Fruit fly (Drosophila melanogaster): Measurements from ENCODE around the gene PGRP-LA.
A peak's percentile ranks its signal among the peaks of the same experiment; 100 is the strongest.

DNA sequence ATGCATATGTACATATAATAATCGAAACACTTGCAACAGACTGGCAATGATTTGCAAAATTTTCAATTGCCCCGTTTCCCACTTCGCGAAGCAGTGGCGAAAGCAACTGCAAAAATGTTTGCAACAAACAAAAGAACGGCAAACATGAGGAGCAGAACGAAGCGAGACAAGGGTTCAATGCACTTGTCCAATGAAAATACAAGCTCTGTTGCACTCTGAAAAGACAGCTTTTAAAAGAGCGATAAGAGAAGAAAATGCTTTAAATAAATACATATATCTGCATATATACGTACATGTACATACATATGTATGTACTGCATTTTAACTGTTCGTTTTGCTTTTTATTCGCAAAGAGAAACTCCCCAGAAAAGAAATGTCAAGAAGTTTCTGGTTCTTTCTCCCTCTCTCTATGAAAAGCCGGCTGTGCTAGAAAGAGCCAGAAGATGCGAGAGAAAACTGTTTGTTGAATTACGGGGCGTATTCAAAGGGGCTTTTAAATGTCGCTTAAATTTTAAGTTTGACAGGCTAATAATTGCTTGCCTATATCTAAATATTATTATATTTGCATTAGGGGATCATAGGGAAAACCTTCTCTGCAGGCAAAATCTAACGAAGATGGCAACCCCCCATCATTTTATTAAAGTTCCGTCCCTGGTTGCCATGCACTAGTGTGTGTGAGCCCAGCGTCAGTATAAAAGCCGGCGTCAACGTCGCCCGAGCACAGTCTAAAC lies 49.4 kb downstream of the PGRP-LA start, which contains the start of gene Hsp27:
- peak; percentile 97 for TF ChIP-seq CG14711 (tag; optimal IDR thresholded peaks at IDR 0.05)
- TF ChIP-seq Crg-1 (GFP tag; optimal IDR thresholded peaks at IDR 0.05): peak; percentile 97
- peak; percentile 99 for TF ChIP-seq bab1 (GFP tag; optimal IDR thresholded peaks at IDR 0.05)

All from whole organism, adult.